Worm (Caenorhabditis elegans) whole organism, early embryonic: ENCODE data around the gene drp-1.

Experiments used
- ama-1 ChIP-seq: fragments of 150-350 bp; optimal IDR thresholded peaks from 2 replicates; lab custom pipeline; 2014
- scrt-1 ChIP-seq: fragments of 200-800 bp; sonication (Bioruptor generic); IDR thresholded peaks from 2 replicates; pipeline ENCODE4 v1.3.6; 2022; ENCODE audit warnings: missing genetic modification characterization, missing compliant biosample characterization

DNA sequence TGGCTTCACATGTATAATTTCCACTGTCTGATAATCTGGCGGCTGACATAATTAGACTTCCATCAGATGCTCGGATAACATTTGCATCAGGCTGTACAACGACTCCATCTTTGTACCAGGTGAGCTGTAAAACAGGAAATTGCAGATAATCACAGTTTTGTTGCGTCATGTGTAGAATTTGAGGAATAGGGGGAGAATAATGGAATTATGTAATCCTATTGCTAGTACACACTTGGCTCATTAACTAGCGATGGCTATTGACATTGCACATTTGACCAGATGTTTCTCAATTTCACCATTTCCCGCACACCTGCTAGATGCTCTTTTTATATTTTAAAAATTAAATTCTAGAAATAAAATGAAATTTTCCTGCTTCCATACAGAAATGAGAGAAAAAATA, 36.9 kb upstream of the drp-1 start:
- TF ChIP-seq scrt-1 (no peak), ama-1 (lab: Kevin White, UChicago) (no peak)
